Worm (Caenorhabditis elegans) whole organism, L4 larva: ENCODE measurements around the gene cut-2.
A peak's percentile ranks its signal among the peaks of the same experiment; 100 is the strongest.

ENCODE experiments used
- T20F7.1 ChIP-seq: fragments of 200-800 bp; sonication (Bioruptor generic); optimal IDR thresholded peaks from 2 replicates; lab custom pipeline; 2018; ENCODE audit warnings: mild to moderate bottlenecking, missing genetic modification characterization, missing compliant biosample characterization
- T26A8.4 ChIP-seq: fragments of 200-800 bp; sonication (Bioruptor generic); IDR thresholded peaks from 2 replicates; pipeline ENCODE4 v1.3.6; 2022; ENCODE audit warnings: missing genetic modification characterization, missing compliant biosample characterization
- Y105C5A.15 ChIP-seq: fragments of 200-800 bp; sonication (Bioruptor generic); IDR thresholded peaks from 2 replicates; pipeline ENCODE4 v1.3.6; 2022; ENCODE audit warnings: missing genetic modification characterization, missing compliant biosample characterization
- Y48G9A.11 ChIP-seq: fragments of 200-800 bp; sonication (Bioruptor generic); IDR thresholded peaks from 2 replicates; pipeline ENCODE4 v1.3.6; 2022; ENCODE audit warnings: missing genetic modification reagents, missing genetic modification characterization, missing compliant biosample characterization
- Y5F2A.4 ChIP-seq: fragments of 200-800 bp; sonication (Bioruptor generic); optimal IDR thresholded peaks from 2 replicates; lab custom pipeline; 2018; ENCODE audit warnings: mild to moderate bottlenecking, missing genetic modification characterization, missing compliant biosample characterization
- Y75B8A.6 ChIP-seq: fragments of 200-800 bp; sonication (Bioruptor generic); IDR thresholded peaks from 2 replicates; pipeline ENCODE4 v1.3.6; 2022; ENCODE audit warnings: missing genetic modification reagents, missing genetic modification characterization, missing compliant biosample characterization
- aly-2 ChIP-seq: sonication (generic microtip); optimal IDR thresholded peaks from 2 replicates; lab custom pipeline; 2018; ENCODE audit warnings: missing biosample characterization, missing genetic modification characterization
- ces-1 ChIP-seq: fragments of 150-350 bp; sonication (generic microtip); optimal IDR thresholded peaks from 4 replicates; lab custom pipeline; 2014; ENCODE audit warnings: missing biosample characterization, missing genetic modification reagents, missing genetic modification characterization
- daf-19 ChIP-seq: fragments of 200-800 bp; sonication (Bioruptor generic); conservative IDR thresholded peaks from 2 replicates; pipeline ENCODE4 v1.3.6; 2022; ENCODE audit warnings: missing genetic modification characterization, missing compliant biosample characterization
- daf-8 ChIP-seq: fragments of 200-800 bp; sonication (Bioruptor generic); IDR thresholded peaks from 2 replicates; pipeline ENCODE4 v1.3.6; 2022; ENCODE audit warnings: missing genetic modification characterization, missing compliant biosample characterization
- fkh-10 ChIP-seq: fragments of 150-350 bp; optimal IDR thresholded peaks from 2 replicates; lab custom pipeline; 2014; ENCODE audit warnings: missing biosample characterization, missing genetic modification reagents, missing genetic modification characterization
- fos-1 ChIP-seq: fragments of 150-350 bp; optimal IDR thresholded peaks from 2 replicates; lab custom pipeline; 2014; ENCODE audit warnings: missing biosample characterization, missing genetic modification characterization
- hlh-11 ChIP-seq: fragments of 200-800 bp; sonication (Bioruptor generic); optimal IDR thresholded peaks from 2 replicates; lab custom pipeline; 2018; ENCODE audit warnings: mild to moderate bottlenecking, missing genetic modification characterization, missing compliant biosample characterization
- hlh-30 ChIP-seq: sonication (generic microtip); optimal IDR thresholded peaks from 2 replicates; lab custom pipeline; 2017; ENCODE audit warnings: antibody characterized with exemption, mild to moderate bottlenecking, missing genetic modification characterization, missing compliant biosample characterization; ENCODE audit not compliant: insufficient read depth
- jun-1 ChIP-seq: fragments of 150-350 bp; optimal IDR thresholded peaks from 2 replicates; lab custom pipeline; 2014; ENCODE audit warnings: missing biosample characterization, missing genetic modification reagents, missing genetic modification characterization
- lin-15B ChIP-seq: fragments of 150-350 bp; sonication (generic microtip); optimal IDR thresholded peaks from 3 replicates; lab custom pipeline; 2014; ENCODE audit warnings: missing biosample characterization, missing genetic modification characterization
- lin-29 ChIP-seq: fragments of 200-800 bp; sonication (Bioruptor generic); IDR thresholded peaks from 2 replicates; pipeline ENCODE4 v1.3.6; 2022; ENCODE audit warnings: missing genetic modification reagents, missing genetic modification characterization, missing compliant biosample characterization
- lin-39 ChIP-seq: fragments of 150-350 bp; optimal IDR thresholded peaks from 2 replicates; lab custom pipeline; 2014; ENCODE audit warnings: missing biosample characterization, missing genetic modification reagents, missing genetic modification characterization
- lir-3 ChIP-seq: sonication (generic microtip); optimal IDR thresholded peaks from 2 replicates; lab custom pipeline; 2016; ENCODE audit warnings: mild to moderate bottlenecking, missing genetic modification characterization, missing compliant biosample characterization
- lsy-2 ChIP-seq, 2 experiments: fragments of 150-350 bp in 1 of 2; sonication (generic microtip) in 1 of 2; optimal IDR thresholded peaks; 2 replicates each; lab custom pipeline; 2014 to 2017; ENCODE audit warnings: missing biosample characterization in 2 of 2, missing genetic modification characterization in 2 of 2
- madf-9 ChIP-seq: fragments of 200-800 bp; sonication (Bioruptor generic); conservative IDR thresholded peaks from 2 replicates; pipeline ENCODE4 v1.3.6; 2022; ENCODE audit warnings: missing genetic modification reagents, missing genetic modification characterization, missing compliant biosample characterization
- nhr-10 ChIP-seq: fragments of 150-350 bp; optimal IDR thresholded peaks from 2 replicates; lab custom pipeline; 2014; ENCODE audit warnings: missing biosample characterization, missing genetic modification characterization
- nhr-11 ChIP-seq: fragments of 150-350 bp; optimal IDR thresholded peaks from 2 replicates; lab custom pipeline; 2014; ENCODE audit warnings: missing biosample characterization, missing genetic modification characterization
- nhr-28 ChIP-seq: fragments of 150-350 bp; optimal IDR thresholded peaks from 2 replicates; lab custom pipeline; 2014; ENCODE audit warnings: missing biosample characterization, missing genetic modification characterization
- nhr-41 ChIP-seq: fragments of 200-800 bp; sonication (Bioruptor generic); IDR thresholded peaks from 2 replicates; pipeline ENCODE4 v1.3.6; 2022; ENCODE audit warnings: missing genetic modification reagents, missing genetic modification characterization, missing compliant biosample characterization
- nhr-42 ChIP-seq: fragments of 200-800 bp; sonication (Bioruptor generic); IDR thresholded peaks from 2 replicates; pipeline ENCODE4 v1.3.6; 2022; ENCODE audit warnings: missing genetic modification characterization, missing compliant biosample characterization
- nhr-6 ChIP-seq: fragments of 150-350 bp; optimal IDR thresholded peaks from 2 replicates; lab custom pipeline; 2014; ENCODE audit warnings: missing biosample characterization, missing genetic modification characterization
- pqm-1 ChIP-seq: sonication (generic microtip); optimal IDR thresholded peaks from 2 replicates; lab custom pipeline; 2017; ENCODE audit warnings: missing biosample characterization, missing genetic modification characterization
- rbr-2 ChIP-seq: sonication (generic microtip); optimal IDR thresholded peaks from 2 replicates; lab custom pipeline; 2016; ENCODE audit warnings: missing genotype, missing genetic modification characterization, missing compliant biosample characterization
- snpc-1.2 ChIP-seq: fragments of 200-800 bp; sonication (Bioruptor generic); IDR thresholded peaks from 2 replicates; pipeline ENCODE4 v1.3.6; 2022; ENCODE audit warnings: missing genetic modification reagents, missing genetic modification characterization, missing compliant biosample characterization
- tra-1 ChIP-seq: fragments of 200-800 bp; sonication (Bioruptor generic); IDR thresholded peaks from 2 replicates; pipeline ENCODE4 v1.3.6; 2022; ENCODE audit warnings: missing genetic modification reagents, missing genetic modification characterization, missing compliant biosample characterization
- unc-62 ChIP-seq, 3 experiments: fragments of 150-350 bp in 1 of 3; sonication (generic microtip); optimal IDR thresholded peaks in 2 of 3; peaks in 1 of 3; 1 replicate in 1 of 3; 2 replicates in 2 of 3; lab custom pipeline; 2014 to 2017; ENCODE audit warnings: missing biosample characterization in 3 of 3, missing genetic modification characterization in 3 of 3, missing genetic modification reagents in 3 of 3, missing genotype in 1 of 3
- vab-7 ChIP-seq: fragments of 200-800 bp; sonication (Bioruptor generic); IDR thresholded peaks from 2 replicates; pipeline ENCODE4 v1.3.6; 2022; ENCODE audit warnings: missing genetic modification reagents, missing genetic modification characterization, missing compliant biosample characterization
- zfp-3 ChIP-seq: fragments of 200-800 bp; sonication (Bioruptor generic); conservative IDR thresholded peaks from 2 replicates; pipeline ENCODE4 v1.3.6; 2022; ENCODE audit warnings: missing genetic modification reagents, missing genetic modification characterization, missing compliant biosample characterization
- zip-11 ChIP-seq: fragments of 200-800 bp; sonication (Bioruptor generic); IDR thresholded peaks from 2 replicates; pipeline ENCODE4 v1.3.6; 2022; ENCODE audit warnings: missing genetic modification characterization, missing compliant biosample characterization

cut-2 gene

DNA sequence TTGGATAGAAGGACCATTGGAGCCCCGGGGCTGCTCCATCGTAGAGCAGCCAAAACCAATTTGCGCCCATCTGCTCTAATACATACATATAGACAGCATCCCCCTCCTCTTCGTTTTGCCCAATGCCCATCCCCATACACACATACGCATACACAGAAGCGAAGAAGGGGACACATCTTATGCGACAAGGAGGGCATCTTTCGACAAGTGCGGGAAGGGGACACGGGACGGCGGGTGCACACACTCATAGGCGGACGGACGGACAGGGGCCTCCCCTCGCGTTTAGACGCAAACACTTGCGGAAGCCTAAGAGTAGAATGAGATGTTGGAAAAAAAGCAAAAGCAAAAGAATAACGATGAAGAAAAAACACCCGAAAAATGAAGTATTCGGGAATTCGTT is 18.3 kb upstream of the cut-2 start (continued):
- 0 out of 2 replicates have a peak, but pooled peaks have one; percentile 7 for TF ChIP-seq vab-7 (GFP tag; lab: Robert Waterston, UW)
- no peak for TF ChIP-seq tra-1 (GFP tag; lab: Robert Waterston, UW)
- no peak for TF ChIP-seq hlh-11 (tag; lab: Kevin White, UChicago)
- no peak for TF ChIP-seq rbr-2 (tag; lab: Kevin White, UChicago)
- no peak for TF ChIP-seq madf-9 (GFP tag; lab: Robert Waterston, UW)
- TF ChIP-seq ces-1, result no peak
- no peak for TF ChIP-seq nhr-42 (GFP tag; lab: Robert Waterston, UW)
- TF ChIP-seq zip-11, result no peak
- TF ChIP-seq, all 104 proteins: peak for 6

DNA sequence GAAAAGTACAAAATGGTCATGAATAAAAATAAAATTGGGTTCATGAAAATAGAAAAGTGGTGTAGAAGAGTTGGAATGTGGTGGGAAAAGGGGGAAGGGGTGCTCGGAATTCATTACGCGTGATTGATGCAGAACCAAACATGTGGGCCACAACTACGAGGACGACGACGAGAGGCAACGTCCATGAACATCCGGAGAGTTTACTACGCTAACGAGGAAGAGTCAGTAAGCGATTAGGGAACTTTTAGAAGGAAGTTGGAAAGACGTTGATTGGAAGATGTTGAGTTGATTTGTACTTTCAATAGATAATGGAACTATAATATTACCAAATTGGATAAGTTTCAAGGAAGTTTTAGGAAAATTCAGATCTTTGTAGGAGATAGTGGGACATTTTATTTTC is 13.1 kb upstream of the cut-2 start:
- no peak for TF ChIP-seq fkh-10
- TF ChIP-seq Y5F2A.4, result no peak
- no peak for TF ChIP-seq snpc-1.2 (GFP tag; lab: Robert Waterston, UW)
- TF ChIP-seq Y105C5A.15 (GFP tag; lab: Robert Waterston, UW), result no peak
- TF ChIP-seq Y75B8A.6 (GFP tag; lab: Robert Waterston, UW), result no peak
- no peak for TF ChIP-seq nhr-28 (tag; lab: Kevin White, UChicago)
- no peak for TF ChIP-seq lir-3 (tag; lab: Kevin White, UChicago)
- TF ChIP-seq T26A8.4, result no peak
- no peak for TF ChIP-seq lin-29
- TF ChIP-seq zfp-3 (GFP tag; lab: Robert Waterston, UW), result no peak
- TF ChIP-seq jun-1, result no peak
- TF ChIP-seq nhr-10, result no peak
- TF ChIP-seq nhr-41 (GFP tag; lab: Robert Waterston, UW), result no peak
- TF ChIP-seq daf-19, result no peak
- TF ChIP-seq tra-1 (GFP tag; lab: Robert Waterston, UW), result no peak

DNA sequence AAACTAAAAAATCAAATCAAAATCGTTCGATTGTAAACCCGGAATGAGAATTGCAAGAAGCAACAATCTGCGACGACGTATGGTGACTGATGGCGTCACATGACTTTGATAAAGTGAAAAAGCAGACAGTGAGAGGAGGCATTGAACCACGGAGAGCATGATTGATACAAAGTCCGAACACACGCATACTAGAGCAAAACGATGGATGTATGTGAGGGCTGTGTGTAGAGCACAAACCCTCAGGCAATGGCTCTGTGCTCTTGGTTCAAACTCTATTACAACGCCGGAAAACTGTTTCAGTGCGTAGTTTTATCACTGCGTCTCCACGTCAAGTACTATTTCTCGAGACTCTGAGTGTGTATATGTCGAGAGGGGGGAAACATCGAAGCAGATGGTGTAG is 12.2 kb upstream of the cut-2 start:
- TF ChIP-seq nhr-10 (no peak), fos-1 (tag; lab: Kevin White, UChicago) (no peak), pqm-1 (tag; lab: Kevin White, UChicago) (no peak), lir-3 (tag; lab: Kevin White, UChicago) (no peak), unc-62 (GFP tag; optimal IDR thresholded peaks at IDR 0.05 in 1 of 2; lab: Kevin White, UChicago) (peak in 1 of 2 experiments; percentile 95), unc-62 (tag; optimal IDR thresholded peaks at IDR 0.05; lab: Kevin White, UChicago) (no peak), hlh-30 (tag; lab: Kevin White, UChicago) (peak; percentile 72), daf-8 (GFP tag; lab: Robert Waterston, UW) (no peak), hlh-11 (tag; lab: Kevin White, UChicago) (peak; percentile 57), nhr-11 (tag; lab: Kevin White, UChicago) (peak; percentile 57), fkh-10 (no peak), nhr-42 (GFP tag; lab: Robert Waterston, UW) (no peak), aly-2 (no peak), lin-39 (tag; lab: Kevin White, UChicago) (no peak), nhr-28 (tag; lab: Kevin White, UChicago) (peak; percentile 69), nhr-6 (tag; lab: Kevin White, UChicago) (no peak)

DNA sequence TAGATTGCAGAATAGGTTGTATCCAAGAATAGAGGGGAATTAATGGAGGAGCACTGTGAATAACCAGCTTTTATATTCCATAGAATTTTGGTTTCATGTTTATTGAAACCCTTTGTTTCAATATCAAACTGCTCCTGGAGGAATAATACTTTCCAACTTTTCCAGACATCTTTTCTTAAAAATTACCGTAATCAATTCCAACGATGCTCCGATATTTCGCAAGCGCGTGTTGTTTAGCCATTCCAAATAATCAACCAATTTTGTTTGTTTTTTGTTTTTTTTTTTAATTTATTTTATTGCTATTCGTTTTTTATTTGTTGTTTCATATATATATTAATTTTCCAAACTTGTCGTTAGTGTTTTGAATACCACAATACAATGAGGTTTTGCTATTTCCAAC is 8.7 kb upstream of the cut-2 start, which contains the start of gene cutl-1:
Gene cutl-1, minus strand, starts transcription at position 83 of the 400 bp plus-strand sequence.
- TF ChIP-seq lsy-2 (tag; optimal IDR thresholded peaks at IDR 0.05; lab: Kevin White, UChicago), result peak in 1 of 2 experiments; percentile 15
- no peak for TF ChIP-seq lin-15B
- TF ChIP-seq T20F7.1 (GFP tag; lab: Kevin White, UChicago), result peak; percentile 74
- TF ChIP-seq Y48G9A.11 (GFP tag; lab: Robert Waterston, UW), result peak; percentile 94
